Worm (Caenorhabditis elegans) whole organism, L1 larva: ENCODE measurements around the gene gos-28.

Experiments
- nhr-12 ChIP-seq: sonication (generic microtip); optimal IDR thresholded peaks from 2 replicates; lab custom pipeline; 2017; ENCODE audit warnings: missing biosample characterization, missing genetic modification characterization
- pag-3 ChIP-seq: sonication (generic microtip); optimal IDR thresholded peaks from 2 replicates; lab custom pipeline; 2017; ENCODE audit warnings: missing genetic modification characterization, mild to moderate bottlenecking, missing compliant biosample characterization, antibody characterized with exemption, borderline replicate concordance; ENCODE audit not compliant: insufficient read depth

DNA sequence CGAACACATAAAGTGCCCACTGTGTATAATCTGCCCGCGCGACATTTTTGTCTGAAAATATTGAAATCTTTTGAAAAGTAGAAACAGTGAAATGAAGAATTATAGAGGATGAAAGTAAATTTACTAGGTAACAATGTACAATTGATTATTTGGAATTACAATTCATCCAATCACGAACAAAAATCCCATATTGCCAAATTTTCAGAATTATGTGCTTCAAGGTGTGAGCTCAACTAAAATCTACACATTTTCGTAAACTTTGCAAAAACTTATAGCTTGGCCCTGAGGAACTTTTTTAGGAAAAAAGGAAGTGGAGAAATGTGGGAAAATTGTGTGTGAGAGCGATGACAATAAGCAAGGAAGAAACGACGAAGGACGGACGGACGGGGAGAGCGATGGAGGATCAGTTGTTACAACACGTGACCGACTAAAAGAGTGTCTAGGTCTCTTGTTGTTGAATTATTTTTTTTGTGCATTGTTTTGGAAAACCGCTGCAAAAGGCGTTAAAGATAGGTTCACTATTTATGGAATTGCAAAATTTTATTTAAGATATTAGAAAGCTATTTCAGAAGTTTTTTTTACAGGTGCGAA lies 25.8 kb upstream of the gos-28 start, which contains the start of gene mml-1:
- TF ChIP-seq pag-3: no peak
- TF ChIP-seq nhr-12 (tag; lab: Kevin White, UChicago): no peak
